Worm (Caenorhabditis elegans) whole organism, early embryonic: ENCODE measurements around the gene C26E1.2.

ENCODE experiments used
- B0310.2 ChIP-seq: sonication (generic microtip); optimal IDR thresholded peaks from 2 replicates; lab custom pipeline; 2016; ENCODE audit warnings: mild to moderate bottlenecking, missing genetic modification characterization, missing compliant biosample characterization
- F13C5.2 ChIP-seq: sonication (generic microtip); optimal IDR thresholded peaks from 2 replicates; lab custom pipeline; 2017; ENCODE audit warnings: mild to moderate bottlenecking, missing genetic modification characterization, inconsistent platforms, missing compliant biosample characterization
- aly-1 ChIP-seq: sonication (generic microtip); optimal IDR thresholded peaks from 2 replicates; lab custom pipeline; 2016; ENCODE audit warnings: missing genetic modification characterization, missing compliant biosample characterization
- ama-1 ChIP-seq: fragments of 150-350 bp; optimal IDR thresholded peaks from 2 replicates; lab custom pipeline; 2014
- ceh-13 ChIP-seq: fragments of 200-800 bp; sonication (Bioruptor generic); optimal IDR thresholded peaks from 2 replicates; lab custom pipeline; 2018; ENCODE audit warnings: mild to moderate bottlenecking, missing genetic modification characterization, missing compliant biosample characterization
- ceh-36 ChIP-seq: sonication (generic microtip); optimal IDR thresholded peaks from 2 replicates; lab custom pipeline; 2016; ENCODE audit warnings: missing genetic modification characterization, inconsistent platforms, missing compliant biosample characterization
- ets-7 ChIP-seq: sonication (generic microtip); optimal IDR thresholded peaks from 2 replicates; lab custom pipeline; 2016; ENCODE audit warnings: missing genotype, missing genetic modification characterization, missing compliant biosample characterization
- flt-1 ChIP-seq: fragments of 200-800 bp; sonication (Bioruptor generic); IDR thresholded peaks from 2 replicates; pipeline ENCODE4 v1.3.6; 2022; ENCODE audit warnings: missing genetic modification characterization, missing compliant biosample characterization
- hmbx-1 ChIP-seq: sonication (generic microtip); optimal IDR thresholded peaks from 2 replicates; lab custom pipeline; 2016; ENCODE audit warnings: mild to moderate bottlenecking, missing genetic modification characterization, missing compliant biosample characterization
- hmg-4 ChIP-seq: fragments of 200-800 bp; sonication (Bioruptor generic); optimal IDR thresholded peaks from 2 replicates; lab custom pipeline; 2018; ENCODE audit warnings: mild to moderate bottlenecking, missing genetic modification characterization, missing compliant biosample characterization
- hnd-1 ChIP-seq: sonication (generic microtip); optimal IDR thresholded peaks from 2 replicates; lab custom pipeline; 2016; ENCODE audit warnings: missing genetic modification characterization, missing compliant biosample characterization
- pes-1 ChIP-seq: fragments of 200-800 bp; sonication (Bioruptor generic); IDR thresholded peaks from 2 replicates; pipeline ENCODE4 v1.3.6; 2022; ENCODE audit warnings: missing genetic modification reagents, missing genetic modification characterization, missing compliant biosample characterization
- scrt-1 ChIP-seq: fragments of 200-800 bp; sonication (Bioruptor generic); IDR thresholded peaks from 2 replicates; pipeline ENCODE4 v1.3.6; 2022; ENCODE audit warnings: missing genetic modification characterization, missing compliant biosample characterization
- sea-1 ChIP-seq: fragments of 200-800 bp; sonication (Bioruptor generic); conservative IDR thresholded peaks from 2 replicates; pipeline ENCODE4 v1.3.6; 2022; ENCODE audit warnings: missing genetic modification characterization, missing compliant biosample characterization
- tbx-11 ChIP-seq: fragments of 200-800 bp; sonication (Bioruptor generic); IDR thresholded peaks from 2 replicates; pipeline ENCODE4 v1.3.6; 2022; ENCODE audit warnings: missing genetic modification characterization, missing compliant biosample characterization
- tbx-37 ChIP-seq: fragments of 200-800 bp; sonication (Bioruptor generic); conservative IDR thresholded peaks from 2 replicates; pipeline ENCODE4 v1.3.6; 2022; ENCODE audit warnings: missing genetic modification reagents, missing genetic modification characterization, missing compliant biosample characterization
- tra-4 ChIP-seq: sonication (generic microtip); optimal IDR thresholded peaks from 2 replicates; lab custom pipeline; 2017; ENCODE audit warnings: missing genetic modification characterization, missing compliant biosample characterization

Gene C26E1.2

DNA sequence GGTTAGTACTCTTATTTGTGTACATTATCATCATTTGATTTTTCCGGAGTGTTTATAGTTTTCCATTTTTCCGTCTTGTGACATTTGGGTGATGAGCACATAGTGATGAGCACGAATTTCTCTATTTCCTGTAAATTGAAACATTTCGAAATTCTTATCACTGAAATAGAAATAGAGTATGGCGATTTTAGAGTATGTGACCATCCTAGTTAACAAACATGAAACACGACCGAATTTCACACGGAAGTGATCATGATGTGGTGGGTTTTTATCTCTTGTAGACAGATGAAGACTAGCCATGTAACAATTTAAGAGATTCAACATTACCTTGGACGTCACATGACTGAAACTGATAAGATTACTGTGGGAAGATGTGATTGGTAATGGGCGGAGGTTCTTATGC is 35.7 kb upstream of the C26E1.2 start:
- TF ChIP-seq ceh-13 (GFP tag; lab: Kevin White, UChicago) (no peak), hmbx-1 (tag; lab: Kevin White, UChicago) (no peak), hnd-1 (tag; lab: Kevin White, UChicago) (no peak), aly-1 (tag; lab: Kevin White, UChicago) (no peak), tbx-11 (GFP tag; lab: Robert Waterston, UW) (no peak), ama-1 (lab: Kevin White, UChicago) (no peak), pes-1 (GFP tag; lab: Robert Waterston, UW) (no peak), tra-4 (tag; lab: Kevin White, UChicago) (no peak), scrt-1 (GFP tag; lab: Robert Waterston, UW) (no peak), ets-7 (tag; lab: Kevin White, UChicago) (no peak), sea-1 (GFP tag; lab: Robert Waterston, UW) (no peak), ceh-36 (tag; lab: Kevin White, UChicago) (no peak), tbx-37 (GFP tag; lab: Robert Waterston, UW) (no peak), hmg-4 (GFP tag; lab: Kevin White, UChicago) (no peak), B0310.2 (tag; lab: Kevin White, UChicago) (no peak), flt-1 (GFP tag; lab: Robert Waterston, UW) (no peak), F13C5.2 (tag; lab: Kevin White, UChicago) (no peak)

DNA sequence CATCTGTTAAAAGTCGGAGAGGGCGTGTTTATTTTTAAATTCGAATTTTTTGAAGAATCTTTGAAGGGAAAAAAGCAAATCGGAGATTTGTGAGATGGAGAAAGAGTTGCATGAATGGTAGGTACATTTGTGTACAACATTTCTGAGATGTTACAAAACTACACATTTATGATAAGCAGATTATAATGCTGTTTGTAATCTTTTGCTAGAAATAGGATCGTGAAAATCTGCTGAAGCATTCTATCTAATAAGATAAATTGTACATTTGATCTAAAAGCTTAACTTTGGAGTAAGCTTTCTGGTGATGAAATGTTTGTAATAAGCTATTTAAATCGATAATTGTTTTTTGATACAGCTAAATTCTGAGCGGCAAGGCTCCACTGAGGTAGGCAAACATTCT is 32.7 kb upstream of the C26E1.2 start:
- TF ChIP-seq pes-1 (GFP tag; lab: Robert Waterston, UW) (no peak), sea-1 (GFP tag; lab: Robert Waterston, UW) (no peak), F13C5.2 (tag; lab: Kevin White, UChicago) (no peak), tra-4 (tag; lab: Kevin White, UChicago) (no peak), tbx-37 (GFP tag; lab: Robert Waterston, UW) (no peak), hnd-1 (tag; lab: Kevin White, UChicago) (no peak), ama-1 (lab: Kevin White, UChicago) (no peak), hmbx-1 (tag; lab: Kevin White, UChicago) (no peak), ceh-36 (tag; lab: Kevin White, UChicago) (no peak)

DNA sequence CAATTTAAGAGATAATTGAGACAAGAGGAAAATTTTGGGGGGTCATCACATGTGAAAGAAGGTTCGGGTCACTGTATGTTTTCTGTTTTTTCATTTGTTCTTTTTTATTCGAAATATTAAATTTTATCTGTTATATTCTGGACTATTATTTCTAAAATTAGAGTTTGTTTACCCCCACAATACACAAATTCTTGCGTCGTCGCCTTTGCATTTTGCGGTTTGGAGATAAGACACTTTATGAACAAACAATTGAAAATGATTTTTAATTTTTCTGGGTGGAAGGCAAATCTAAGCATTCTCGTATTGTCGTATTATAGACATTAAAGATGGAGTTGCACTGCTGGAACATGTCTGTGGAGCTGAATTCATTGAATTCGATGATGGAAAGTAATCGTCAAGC is 31.6 kb upstream of the C26E1.2 start:
- TF ChIP-seq scrt-1 (GFP tag; lab: Robert Waterston, UW) (no peak), sea-1 (GFP tag; lab: Robert Waterston, UW) (no peak), pes-1 (GFP tag; lab: Robert Waterston, UW) (no peak)

DNA sequence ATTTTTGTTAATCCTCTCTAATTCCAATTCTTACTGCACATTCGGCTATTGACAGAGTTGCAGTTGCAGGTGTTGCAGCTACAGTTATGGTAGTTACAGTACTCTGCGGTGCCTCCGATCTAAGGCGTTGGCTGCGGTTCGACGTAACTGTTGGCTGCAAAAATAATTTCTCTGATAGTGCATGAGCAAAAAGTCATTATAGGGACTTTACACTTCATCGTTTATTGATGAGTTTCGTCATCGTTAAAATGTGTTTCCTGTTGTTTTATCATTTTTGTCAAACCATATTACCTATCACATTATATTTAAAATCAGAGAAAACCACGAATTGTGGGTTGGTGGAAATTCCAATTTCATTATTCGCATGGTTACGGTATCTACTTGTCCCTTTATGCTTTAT is 30.3 kb upstream of the C26E1.2 start:
- TF ChIP-seq F13C5.2 (tag; lab: Kevin White, UChicago) = no peak
- TF ChIP-seq tbx-37 (GFP tag; lab: Robert Waterston, UW) = no peak
- TF ChIP-seq ets-7 (tag; lab: Kevin White, UChicago) = no peak
- no peak for TF ChIP-seq tbx-11 (GFP tag; lab: Robert Waterston, UW)
- TF ChIP-seq hmbx-1 (tag; lab: Kevin White, UChicago) = no peak
- no peak for TF ChIP-seq flt-1 (GFP tag; lab: Robert Waterston, UW)
- TF ChIP-seq hnd-1 (tag; lab: Kevin White, UChicago) = no peak
- TF ChIP-seq tra-4 (tag; lab: Kevin White, UChicago) = no peak
- no peak for TF ChIP-seq scrt-1 (GFP tag; lab: Robert Waterston, UW)
- no peak for TF ChIP-seq pes-1 (GFP tag; lab: Robert Waterston, UW)
- TF ChIP-seq ceh-36 (tag; lab: Kevin White, UChicago) = no peak

DNA sequence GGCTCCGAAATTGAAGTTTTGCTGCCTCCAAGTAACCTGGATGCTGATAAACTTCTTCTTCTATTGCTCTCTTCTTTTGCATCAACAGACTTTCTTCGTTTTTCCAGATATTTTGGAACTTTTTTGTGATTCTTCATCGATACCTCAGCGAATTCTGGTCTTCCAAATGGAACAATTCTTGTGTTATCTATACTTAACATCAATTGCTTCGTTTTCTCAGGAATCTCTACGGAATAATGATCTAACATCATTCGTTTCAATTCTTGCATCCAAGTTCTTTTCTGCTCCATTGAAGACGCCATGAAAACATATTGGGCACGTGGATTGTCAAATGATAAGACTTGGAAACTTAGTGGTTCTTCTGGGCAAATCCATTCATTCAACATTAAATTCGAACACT is 29.0 kb upstream of the C26E1.2 start, which contains the start of gene F32F2.4:
Gene F32F2.4 (plus strand): TSS at position 301 of the 400 bp plus-strand sequence.
- TF ChIP-seq sea-1 (GFP tag; lab: Robert Waterston, UW) = no peak

DNA sequence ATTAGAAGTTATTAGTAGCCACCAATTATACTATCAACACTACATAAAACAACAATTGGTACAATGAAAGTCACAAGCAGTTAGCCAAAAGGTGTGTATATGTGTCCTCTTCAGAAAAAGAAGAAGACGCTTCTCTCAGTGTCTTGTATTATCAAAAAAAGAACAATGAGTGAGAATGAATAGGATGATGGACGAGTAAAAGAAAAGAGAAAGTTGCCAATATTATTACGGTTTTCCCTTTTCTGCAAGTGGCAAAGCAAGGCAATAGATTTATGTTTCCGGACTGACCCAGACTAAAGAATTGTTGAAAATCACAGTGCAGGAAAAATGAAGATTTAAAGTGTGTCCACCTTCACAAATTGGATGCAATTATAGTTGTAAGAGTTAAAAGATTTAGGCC is 24.6 kb upstream of the C26E1.2 start:
- TF ChIP-seq ceh-13 (GFP tag; lab: Kevin White, UChicago) (no peak), aly-1 (tag; lab: Kevin White, UChicago) (no peak), hmg-4 (GFP tag; lab: Kevin White, UChicago) (no peak), tbx-11 (GFP tag; lab: Robert Waterston, UW) (no peak), hnd-1 (tag; lab: Kevin White, UChicago) (no peak), ceh-36 (tag; lab: Kevin White, UChicago) (no peak), sea-1 (GFP tag; lab: Robert Waterston, UW) (no peak), scrt-1 (GFP tag; lab: Robert Waterston, UW) (no peak), flt-1 (GFP tag; lab: Robert Waterston, UW) (no peak)

DNA sequence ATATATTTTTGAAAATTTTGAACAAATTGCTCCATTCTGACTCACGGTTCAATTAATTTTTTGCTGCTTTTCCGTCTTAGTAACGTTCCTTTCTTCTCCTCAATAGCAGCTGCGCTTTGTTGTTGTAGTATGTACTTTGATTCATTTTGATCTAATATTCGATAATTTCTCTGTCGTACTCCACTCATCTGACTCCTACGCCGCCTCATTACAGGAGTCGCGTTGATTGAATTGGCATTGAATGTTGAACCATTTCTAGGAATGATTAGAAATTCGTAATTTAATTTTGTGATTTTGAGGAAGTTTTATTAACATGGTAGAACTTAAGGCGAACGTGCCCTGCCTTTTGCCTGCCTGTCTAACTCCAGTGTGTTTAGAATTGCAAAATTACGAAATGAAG is 22.0 kb upstream of the C26E1.2 start:
- TF ChIP-seq ets-7 (tag; lab: Kevin White, UChicago) (no peak), hnd-1 (tag; lab: Kevin White, UChicago) (no peak), tra-4 (tag; lab: Kevin White, UChicago) (no peak), tbx-37 (GFP tag; lab: Robert Waterston, UW) (no peak), aly-1 (tag; lab: Kevin White, UChicago) (no peak), pes-1 (GFP tag; lab: Robert Waterston, UW) (no peak), ama-1 (lab: Kevin White, UChicago) (no peak), scrt-1 (GFP tag; lab: Robert Waterston, UW) (no peak), B0310.2 (tag; lab: Kevin White, UChicago) (no peak), tbx-11 (GFP tag; lab: Robert Waterston, UW) (no peak), sea-1 (GFP tag; lab: Robert Waterston, UW) (no peak)

DNA sequence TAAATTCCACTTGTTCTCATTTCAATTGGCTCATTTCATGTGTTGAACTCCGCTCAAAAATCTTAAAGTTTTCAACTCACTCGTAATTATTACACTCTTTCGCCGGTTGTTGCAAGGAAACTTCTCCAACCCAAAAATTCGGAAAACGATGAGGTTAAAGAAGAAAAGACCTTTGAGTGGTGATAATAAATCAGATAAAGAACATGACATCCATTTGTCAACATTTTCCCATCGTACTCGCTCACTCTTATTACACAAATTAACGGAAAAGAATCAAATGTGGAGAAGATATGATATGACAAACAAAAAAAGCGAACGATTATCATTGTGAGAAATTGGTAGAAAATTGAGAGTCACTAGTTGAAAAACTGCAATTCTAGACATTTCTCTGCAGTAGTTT is 19.7 kb upstream of the C26E1.2 start:
- TF ChIP-seq B0310.2 (tag; lab: Kevin White, UChicago) (no peak), scrt-1 (GFP tag; lab: Robert Waterston, UW) (no peak), hnd-1 (tag; lab: Kevin White, UChicago) (no peak), hmg-4 (GFP tag; lab: Kevin White, UChicago) (no peak), ets-7 (tag; lab: Kevin White, UChicago) (no peak), tbx-37 (GFP tag; lab: Robert Waterston, UW) (no peak), aly-1 (tag; lab: Kevin White, UChicago) (no peak), pes-1 (GFP tag; lab: Robert Waterston, UW) (no peak), tra-4 (tag; lab: Kevin White, UChicago) (no peak), tbx-11 (GFP tag; lab: Robert Waterston, UW) (no peak), ceh-13 (GFP tag; lab: Kevin White, UChicago) (no peak), ama-1 (lab: Kevin White, UChicago) (no peak), ceh-36 (tag; lab: Kevin White, UChicago) (no peak), hmbx-1 (tag; lab: Kevin White, UChicago) (no peak), F13C5.2 (tag; lab: Kevin White, UChicago) (no peak), flt-1 (GFP tag; lab: Robert Waterston, UW) (no peak), sea-1 (GFP tag; lab: Robert Waterston, UW) (no peak)
